Worm (Caenorhabditis elegans): Measurements from ENCODE around the gene str-209.

DNA sequence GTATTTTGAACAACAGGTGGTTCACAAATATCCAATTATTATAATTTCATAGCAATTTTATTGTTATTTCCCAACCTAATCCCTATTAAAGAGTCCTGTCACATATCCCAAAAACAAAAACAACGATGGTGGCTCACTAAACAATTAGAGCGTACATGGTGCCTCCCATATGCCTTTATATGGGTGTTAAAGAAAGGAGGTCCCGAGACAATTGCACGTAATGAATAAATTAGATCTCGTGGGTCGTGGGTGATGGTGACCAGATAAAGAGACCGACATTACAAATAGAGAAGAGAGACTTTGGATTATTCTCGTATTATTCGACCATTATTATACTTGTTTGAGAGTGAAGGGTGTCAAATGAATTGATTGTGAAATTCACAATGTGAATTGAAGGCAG is 18.5 kb downstream of the str-209 start:
- TF ChIP-seq snpc-4 (tag; optimal IDR thresholded peaks at IDR 0.05) (no peak), lsy-2 (tag; optimal IDR thresholded peaks at IDR 0.05) (no peak), F13H6.1 (tag; optimal IDR thresholded peaks at IDR 0.05) (no peak), nhr-12 (tag; optimal IDR thresholded peaks at IDR 0.05) (no peak), nhr-237 (tag; optimal IDR thresholded peaks at IDR 0.05) (no peak), unc-55 (GFP tag; optimal IDR thresholded peaks at IDR 0.05) (no peak), unc-62 (GFP tag; optimal IDR thresholded peaks at IDR 0.05) (no peak), elt-1 (tag; optimal IDR thresholded peaks at IDR 0.05) (no peak)
